Fruit fly (Drosophila melanogaster) whole organism, embryonic: Measurements from ENCODE around the gene Tailor.

Experiments used
- CG10366 ChIP-seq: fragments of 200-800 bp; sonication (Bioruptor generic); IDR thresholded peaks from 2 replicates; pipeline ENCODE4 v1.3.6; 2022; ENCODE audit warnings: missing biosample characterization, missing genetic modification characterization
- CG10959 ChIP-seq: fragments of 200-800 bp; sonication (Bioruptor generic); IDR thresholded peaks from 2 replicates; pipeline ENCODE4 v1.3.6; 2022; ENCODE audit warnings: missing biosample characterization, missing genetic modification characterization
- CG11398 ChIP-seq: fragments of 200-800 bp; sonication (Bioruptor generic); optimal IDR thresholded peaks from 2 replicates; lab custom pipeline; 2016; ENCODE audit warnings: missing biosample characterization, missing genetic modification characterization
- CG11695 ChIP-seq: fragments of 200-800 bp; sonication (Bioruptor generic); IDR thresholded peaks from 3 replicates; pipeline ENCODE4 v1.3.6; 2022; ENCODE audit warnings: missing biosample characterization, missing genetic modification characterization
- CG12104 ChIP-seq: fragments of 200-800 bp; sonication (Bioruptor generic); optimal IDR thresholded peaks from 3 replicates; lab custom pipeline; 2016; ENCODE audit warnings: missing biosample characterization, missing genetic modification characterization
- CG12659 ChIP-seq: fragments of 200-800 bp; sonication (Bioruptor generic); optimal IDR thresholded peaks from 3 replicates; lab custom pipeline; 2017; ENCODE audit warnings: mild to moderate bottlenecking, missing biosample characterization, missing genetic modification reagents, missing genetic modification characterization
- CG12744 ChIP-seq: fragments of 200-800 bp; sonication (Bioruptor generic); optimal IDR thresholded peaks from 2 replicates; lab custom pipeline; 2016; ENCODE audit warnings: missing biosample characterization, missing genetic modification characterization
- CG13775 ChIP-seq: fragments of 200-800 bp; sonication (Bioruptor generic); optimal IDR thresholded peaks from 3 replicates; lab custom pipeline; 2017; ENCODE audit warnings: missing biosample characterization, mild to moderate bottlenecking, missing genetic modification characterization
- CG14441 ChIP-seq: fragments of 200-800 bp; sonication (Bioruptor generic); IDR thresholded peaks from 2 replicates; pipeline ENCODE4 v1.3.6; 2022; ENCODE audit warnings: missing biosample characterization, missing genetic modification characterization
- CG1529 ChIP-seq: fragments of 200-800 bp; sonication (Bioruptor generic); optimal IDR thresholded peaks from 3 replicates; lab custom pipeline; 2018; ENCODE audit warnings: missing biosample characterization, missing genetic modification characterization
- CG17186 ChIP-seq: fragments of 200-800 bp; sonication (Bioruptor generic); optimal IDR thresholded peaks from 3 replicates; lab custom pipeline; 2017; ENCODE audit warnings: missing biosample characterization, missing genetic modification reagents, missing genetic modification characterization
- CG17612 ChIP-seq: fragments of 200-800 bp; sonication (Bioruptor generic); IDR thresholded peaks from 2 replicates; pipeline ENCODE4 v1.3.6; 2022; ENCODE audit warnings: missing biosample characterization, missing genetic modification characterization
- CG2116 ChIP-seq: fragments of 200-800 bp; sonication (Bioruptor generic); optimal IDR thresholded peaks from 3 replicates; lab custom pipeline; 2018; ENCODE audit warnings: missing biosample characterization, mild to moderate bottlenecking, missing genetic modification characterization
- CG2875 ChIP-seq: fragments of 200-800 bp; sonication (Bioruptor generic); optimal IDR thresholded peaks from 2 replicates; lab custom pipeline; 2017; ENCODE audit warnings: missing biosample characterization, mild to moderate bottlenecking, missing genetic modification characterization, missing genetic modification reagents
- CG30431 ChIP-seq: fragments of 200-800 bp; sonication (Bioruptor generic); optimal IDR thresholded peaks from 2 replicates; lab custom pipeline; 2017; ENCODE audit warnings: missing biosample characterization, missing genetic modification characterization
- CG34224 ChIP-seq: fragments of 200-800 bp; sonication (Bioruptor generic); IDR thresholded peaks from 3 replicates; pipeline ENCODE4 v1.3.6; 2022; ENCODE audit warnings: missing biosample characterization, missing genetic modification characterization; ENCODE audit not compliant: partially characterized antibody
- CG4730 ChIP-seq: fragments of 200-800 bp; sonication (Bioruptor generic); IDR thresholded peaks from 2 replicates; pipeline ENCODE4 v1.3.6; 2022; ENCODE audit warnings: missing biosample characterization, missing genetic modification characterization
- CG8388 ChIP-seq: fragments of 200-800 bp; sonication (Bioruptor generic); optimal IDR thresholded peaks from 2 replicates; lab custom pipeline; 2019; ENCODE audit warnings: missing biosample characterization, mild to moderate bottlenecking, missing genetic modification characterization, moderate library complexity
- CG9437 ChIP-seq: fragments of 200-800 bp; sonication (Bioruptor generic); optimal IDR thresholded peaks from 2 replicates; lab custom pipeline; 2018; ENCODE audit warnings: missing biosample characterization, mild to moderate bottlenecking, missing genetic modification characterization
- CG9609 ChIP-seq: fragments of 200-800 bp; sonication (Bioruptor generic); optimal IDR thresholded peaks from 3 replicates; lab custom pipeline; 2016; ENCODE audit warnings: missing biosample characterization, missing genetic modification characterization
- D19B ChIP-seq: fragments of 200-800 bp; sonication (Bioruptor generic); optimal IDR thresholded peaks from 2 replicates; lab custom pipeline; 2017; ENCODE audit warnings: missing biosample characterization, mild to moderate bottlenecking, missing genetic modification characterization
- Dip2 ChIP-seq: fragments of 200-800 bp; sonication (Bioruptor generic); IDR thresholded peaks from 2 replicates; pipeline ENCODE4 v1.3.6; 2022; ENCODE audit warnings: missing biosample characterization, missing genetic modification characterization
- Fer3 ChIP-seq: fragments of 200-800 bp; sonication (Bioruptor generic); optimal IDR thresholded peaks from 2 replicates; lab custom pipeline; 2018; ENCODE audit warnings: missing biosample characterization, mild to moderate bottlenecking, missing genetic modification characterization, moderate library complexity
- GATAe ChIP-seq: fragments of 200-800 bp; sonication (Bioruptor generic); conservative IDR thresholded peaks from 2 replicates; pipeline ENCODE4 v1.3.6; 2022; ENCODE audit warnings: missing biosample characterization, missing genetic modification characterization
- H2.0 ChIP-seq: fragments of 200-800 bp; sonication (Bioruptor generic); IDR thresholded peaks from 2 replicates; pipeline ENCODE4 v1.3.6; 2022; ENCODE audit warnings: missing biosample characterization, missing genetic modification characterization
- HLH54F ChIP-seq: fragments of 200-800 bp; sonication (Bioruptor generic); optimal IDR thresholded peaks from 3 replicates; lab custom pipeline; 2016; ENCODE audit warnings: missing biosample characterization, missing genetic modification characterization
- Hr51 ChIP-seq, 2 experiments: fragments of 200-800 bp; sonication (Bioruptor generic); optimal IDR thresholded peaks; 2 replicates in 1 of 2; 3 replicates in 1 of 2; lab custom pipeline; 2016 to 2018; ENCODE audit warnings: missing biosample characterization in 2 of 2, missing genetic modification characterization in 2 of 2, mild to moderate bottlenecking in 1 of 2, moderate library complexity in 1 of 2
- MBD-R2 ChIP-seq: fragments of 200-800 bp; sonication (Bioruptor generic); IDR thresholded peaks from 2 replicates; pipeline ENCODE4 v1.3.6; 2022; ENCODE audit warnings: missing biosample characterization, missing genetic modification characterization
- NC2β ChIP-seq: fragments of 200-800 bp; sonication (Bioruptor generic); optimal IDR thresholded peaks from 2 replicates; lab custom pipeline; 2016; ENCODE audit warnings: missing biosample characterization, missing genetic modification characterization
- Neu2 ChIP-seq: fragments of 200-800 bp; sonication (Bioruptor generic); optimal IDR thresholded peaks from 3 replicates; lab custom pipeline; 2016; ENCODE audit warnings: missing biosample characterization, missing genetic modification characterization, borderline replicate concordance
- Ptx1 ChIP-seq: fragments of 200-800 bp; sonication (Bioruptor generic); IDR thresholded peaks from 2 replicates; pipeline ENCODE4 v1.3.6; 2022; ENCODE audit warnings: missing biosample characterization, missing genetic modification characterization
- Sry-β ChIP-seq: fragments of 200-800 bp; sonication (Bioruptor generic); optimal IDR thresholded peaks from 2 replicates; lab custom pipeline; 2018; ENCODE audit warnings: missing biosample characterization, mild to moderate bottlenecking, missing genetic modification characterization, moderate library complexity
- Taf1 ChIP-seq: fragments of 200-800 bp; sonication (Bioruptor generic); IDR thresholded peaks from 2 replicates; pipeline ENCODE4 v1.3.6; 2022; ENCODE audit warnings: missing biosample characterization, missing genetic modification characterization
- al ChIP-seq: fragments of 200-800 bp; sonication (Bioruptor generic); IDR thresholded peaks from 2 replicates; pipeline ENCODE4 v1.3.6; 2022; ENCODE audit warnings: missing biosample characterization, missing genetic modification characterization
- br ChIP-seq: fragments of >200 bp; optimal IDR thresholded peaks from 2 replicates; lab custom pipeline; 2017
- danr ChIP-seq: fragments of 200-800 bp; sonication (Bioruptor generic); IDR thresholded peaks from 2 replicates; pipeline ENCODE4 v1.3.6; 2022; ENCODE audit warnings: missing biosample characterization, missing genetic modification characterization
- dpn ChIP-seq, 2 experiments: fragments of 200-800 bp; sonication (Bioruptor generic); optimal IDR thresholded peaks; 3 replicates each; lab custom pipeline; 2016; ENCODE audit warnings: missing biosample characterization in 2 of 2, missing genetic modification characterization in 2 of 2
- grn ChIP-seq: fragments of 200-800 bp; sonication (Bioruptor generic); optimal IDR thresholded peaks from 3 replicates; lab custom pipeline; 2017; ENCODE audit warnings: missing biosample characterization, missing genetic modification characterization
- h ChIP-seq: fragments of >200 bp; optimal IDR thresholded peaks from 2 replicates; lab custom pipeline; 2017
- her ChIP-seq: fragments of 200-800 bp; sonication (Bioruptor generic); optimal IDR thresholded peaks from 2 replicates; lab custom pipeline; 2016; ENCODE audit warnings: missing biosample characterization, missing genetic modification characterization
- inv ChIP-seq: fragments of 200-800 bp; sonication (Bioruptor generic); IDR thresholded peaks from 2 replicates; pipeline ENCODE4 v1.3.6; 2022; ENCODE audit warnings: missing biosample characterization, missing genetic modification characterization; ENCODE audit not compliant: partially characterized antibody
- ken ChIP-seq: fragments of 200-800 bp; sonication (Bioruptor generic); IDR thresholded peaks from 3 replicates; pipeline ENCODE4 v1.3.6; 2022; ENCODE audit warnings: missing biosample characterization, missing genetic modification characterization
- kni ChIP-seq: fragments of 200-800 bp; sonication (Bioruptor generic); optimal IDR thresholded peaks from 3 replicates; lab custom pipeline; 2017; ENCODE audit warnings: mild to moderate bottlenecking, missing biosample characterization, missing genetic modification reagents, missing genetic modification characterization
- mld ChIP-seq: fragments of 200-800 bp; sonication (Bioruptor generic); IDR thresholded peaks from 3 replicates; pipeline ENCODE4 v1.3.6; 2022; ENCODE audit warnings: missing biosample characterization, missing genetic modification characterization; ENCODE audit not compliant: partially characterized antibody
- pb ChIP-seq: fragments of 200-800 bp; sonication (Bioruptor generic); optimal IDR thresholded peaks from 3 replicates; lab custom pipeline; 2016; ENCODE audit warnings: missing biosample characterization, missing genetic modification characterization
- prd ChIP-seq, 3 experiments: fragments of >200 bp in 2 of 3; fragments of 200-800 bp in 1 of 3; sonication (Bioruptor generic) in 1 of 3; optimal IDR thresholded peaks in 2 of 3; IDR thresholded peaks in 1 of 3; 2 replicates in 2 of 3; 3 replicates in 1 of 3; pipeline versions ENCODE4 v1.3.6 to Lab custom; 2017 to 2022; ENCODE audit warnings: missing biosample characterization in 1 of 3, missing genetic modification characterization in 1 of 3
- ranshi ChIP-seq: fragments of 200-800 bp; sonication (Bioruptor generic); IDR thresholded peaks from 2 replicates; pipeline ENCODE4 v1.3.6; 2022; ENCODE audit warnings: missing biosample characterization, missing genetic modification characterization
- sima ChIP-seq: fragments of 200-800 bp; sonication (Bioruptor generic); optimal IDR thresholded peaks from 2 replicates; lab custom pipeline; 2016; ENCODE audit warnings: missing biosample characterization, missing genetic modification characterization
- slp2 ChIP-seq: fragments of 200-800 bp; sonication (Bioruptor generic); optimal IDR thresholded peaks from 2 replicates; lab custom pipeline; 2016; ENCODE audit warnings: missing biosample characterization, missing genetic modification characterization
- tll ChIP-seq, 2 experiments: fragments of 200-800 bp in 1 of 2; fragments of >200 bp in 1 of 2; sonication (Bioruptor generic) in 1 of 2; optimal IDR thresholded peaks; 2 replicates each; lab custom pipeline; 2017 to 2019; ENCODE audit warnings: missing biosample characterization in 2 of 2, missing genetic modification characterization in 2 of 2, mild to moderate bottlenecking in 1 of 2, moderate library complexity in 1 of 2

Tailor gene

dm6 chr3R:7108589-7109312 lies 22.9 kb upstream of the Tailor start (continued):
- TF ChIP-seq dpn (GFP tag; optimal IDR thresholded peaks at IDR 0.05; lab: Kevin White, UChicago) (peak; percentile 88 to 94), CG30431 (no peak), CG1529 (GFP tag; lab: Kevin White, UChicago) (peak; percentile 97), CG10366 (no peak), H2.0 (no peak), CG9609 (GFP tag; lab: Kevin White, UChicago) (peak; percentile 87), mld (GFP tag; lab: Robert Waterston, UW) (no peak), GATAe (GFP tag; lab: Robert Waterston, UW) (no peak), ranshi (no peak), tll (GFP tag; optimal IDR thresholded peaks at IDR 0.05; lab: Kevin White, UChicago) (peak in 1 of 2 experiments; percentile 76), her (GFP tag; lab: Kevin White, UChicago) (peak; percentile 38), Dip2 (no peak), CG4730 (GFP tag; lab: Robert Waterston, UW) (no peak), CG12104 (peak; percentile 92), Neu2 (GFP tag; lab: Kevin White, UChicago) (peak; percentile 76), inv (GFP tag; lab: Robert Waterston, UW) (no peak), grn (GFP tag; lab: Kevin White, UChicago) (peak; percentile 58), Hr51 (GFP tag; optimal IDR thresholded peaks at IDR 0.05; lab: Kevin White, UChicago) (peak; percentile 69 to 96), CG2875 (GFP tag; lab: Kevin White, UChicago) (peak; percentile 92), pb (GFP tag; lab: Kevin White, UChicago) (peak; percentile 82), br (lab: Kevin White, UChicago) (no peak), CG10959 (GFP tag; lab: Robert Waterston, UW) (no peak), CG34224 (GFP tag; lab: Robert Waterston, UW) (no peak), h (no peak), danr (GFP tag; lab: Robert Waterston, UW) (no peak), CG14441 (no peak), MBD-R2 (no peak), CG17612 (GFP tag; lab: Robert Waterston, UW) (no peak), CG12659 (GFP tag; lab: Kevin White, UChicago) (peak; percentile 93), kni (GFP tag; lab: Kevin White, UChicago) (peak; percentile 73), D19B (GFP tag; lab: Kevin White, UChicago) (peak; percentile 31), CG11398 (GFP tag; lab: Kevin White, UChicago) (peak; percentile 91), CG9437 (GFP tag; lab: Kevin White, UChicago) (peak; percentile 92), CG8388 (peak; percentile 97), slp2 (GFP tag; lab: Kevin White, UChicago) (peak; percentile 90), CG17186 (GFP tag; lab: Kevin White, UChicago) (peak; percentile 89), HLH54F (GFP tag; lab: Kevin White, UChicago) (peak; percentile 49), al (GFP tag; lab: Robert Waterston, UW) (no peak), sima (GFP tag; lab: Kevin White, UChicago) (peak; percentile 67), Ptx1 (GFP tag; lab: Robert Waterston, UW) (no peak), prd (optimal IDR thresholded peaks at IDR 0.05; lab: Kevin White, UChicago) (no peak), prd (GFP tag; IDR thresholded peaks at IDR 0.05; lab: Robert Waterston, UW) (no peak), NC2β (GFP tag; lab: Kevin White, UChicago) (peak; percentile 95), Fer3 (tag; lab: Kevin White, UChicago) (peak; percentile 88), CG12744 (GFP tag; lab: Kevin White, UChicago) (peak; percentile 82), CG2116 (peak; percentile 74), Sry-β (GFP tag; lab: Kevin White, UChicago) (peak; percentile 68), Taf1 (GFP tag; lab: Robert Waterston, UW) (no peak), CG13775 (GFP tag; lab: Kevin White, UChicago) (peak; percentile 94), CG11695 (GFP tag; lab: Robert Waterston, UW) (no peak), ken (GFP tag; lab: Robert Waterston, UW) (no peak)
